Worm (Caenorhabditis elegans) whole organism, L3 larva: Measurements from ENCODE around the gene Y39F10C.1.

Experiments
- R02D3.7 ChIP-seq: fragments of 150-350 bp; optimal IDR thresholded peaks from 2 replicates; lab custom pipeline; 2014; ENCODE audit warnings: missing biosample characterization, missing genetic modification characterization
- ama-1 ChIP-seq: fragments of 150-350 bp; optimal IDR thresholded peaks from 2 replicates; lab custom pipeline; 2018
- ceh-16 ChIP-seq: sonication (generic microtip); optimal IDR thresholded peaks from 2 replicates; lab custom pipeline; 2017; ENCODE audit warnings: missing biosample characterization, missing genetic modification characterization
- ceh-28 ChIP-seq: fragments of 150-350 bp; optimal IDR thresholded peaks from 2 replicates; lab custom pipeline; 2014; ENCODE audit warnings: missing biosample characterization, missing genetic modification reagents, missing genetic modification characterization
- ceh-82 ChIP-seq: fragments of 150-350 bp; optimal IDR thresholded peaks from 2 replicates; lab custom pipeline; 2014; ENCODE audit warnings: missing biosample characterization, missing genetic modification characterization
- ceh-9 ChIP-seq: sonication (generic microtip); optimal IDR thresholded peaks from 2 replicates; lab custom pipeline; 2018; ENCODE audit warnings: missing biosample characterization, missing genetic modification characterization
- egl-27 ChIP-seq: sonication (generic microtip); optimal IDR thresholded peaks from 4 replicates; lab custom pipeline; 2017; ENCODE audit warnings: missing biosample characterization, missing genetic modification reagents, missing genetic modification characterization
- egl-5 ChIP-seq: fragments of 150-350 bp; optimal IDR thresholded peaks from 2 replicates; lab custom pipeline; 2017; ENCODE audit warnings: missing biosample characterization, missing genetic modification reagents, missing genetic modification characterization, inconsistent platforms
- elt-1 ChIP-seq: fragments of 150-350 bp; optimal IDR thresholded peaks from 2 replicates; lab custom pipeline; 2014; ENCODE audit warnings: missing biosample characterization, missing genetic modification characterization
- elt-2 ChIP-seq: sonication (generic microtip); optimal IDR thresholded peaks from 2 replicates; lab custom pipeline; 2016; ENCODE audit warnings: missing genetic modification reagents, mild to moderate bottlenecking, missing genetic modification characterization, missing compliant biosample characterization
- elt-3 ChIP-seq, 3 experiments: fragments of 150-350 bp in 1 of 3; sonication (generic microtip) in 2 of 3; optimal IDR thresholded peaks; 2 replicates in 2 of 3; 4 replicates in 1 of 3; lab custom pipeline; 2014 to 2017; ENCODE audit warnings: missing biosample characterization in 3 of 3, missing genetic modification characterization in 3 of 3
- fkh-2 ChIP-seq: fragments of 150-350 bp; optimal IDR thresholded peaks from 2 replicates; lab custom pipeline; 2014; ENCODE audit warnings: missing biosample characterization, missing genetic modification reagents, missing genetic modification characterization
- fos-1 ChIP-seq: fragments of 150-350 bp; optimal IDR thresholded peaks from 2 replicates; lab custom pipeline; 2014; ENCODE audit warnings: missing biosample characterization, missing genetic modification characterization
- jun-1 ChIP-seq: fragments of 150-350 bp; optimal IDR thresholded peaks from 2 replicates; lab custom pipeline; 2014; ENCODE audit warnings: missing biosample characterization, missing genetic modification reagents, missing genetic modification characterization
- lin-39 ChIP-seq: fragments of 150-350 bp; optimal IDR thresholded peaks from 2 replicates; lab custom pipeline; 2018; ENCODE audit warnings: missing biosample characterization, missing genetic modification reagents, missing genetic modification characterization
- mdl-1 ChIP-seq: fragments of 150-350 bp; optimal IDR thresholded peaks from 2 replicates; lab custom pipeline; 2014; ENCODE audit warnings: missing biosample characterization, missing genetic modification characterization
- mml-1 ChIP-seq: fragments of 150-350 bp; sonication (generic microtip); optimal IDR thresholded peaks from 3 replicates; lab custom pipeline; 2014; ENCODE audit warnings: missing biosample characterization, missing genetic modification characterization
- nfya-1 ChIP-seq: sonication (generic microtip); optimal IDR thresholded peaks from 2 replicates; lab custom pipeline; 2017; ENCODE audit warnings: missing genetic modification characterization, mild to moderate bottlenecking, missing compliant biosample characterization, antibody characterized with exemption, moderate library complexity; ENCODE audit not compliant: insufficient read depth
- nhr-11 ChIP-seq: fragments of 150-350 bp; optimal IDR thresholded peaks from 2 replicates; lab custom pipeline; 2014; ENCODE audit warnings: missing biosample characterization, missing genetic modification characterization
- nhr-12 ChIP-seq: fragments of 150-350 bp; optimal IDR thresholded peaks from 2 replicates; lab custom pipeline; 2014; ENCODE audit warnings: missing biosample characterization, missing genetic modification characterization
- nhr-23 ChIP-seq: fragments of 150-350 bp; optimal IDR thresholded peaks from 2 replicates; lab custom pipeline; 2014; ENCODE audit warnings: missing biosample characterization, missing genetic modification reagents, missing genetic modification characterization
- nhr-25 ChIP-seq: sonication (generic microtip); optimal IDR thresholded peaks from 2 replicates; lab custom pipeline; 2017; ENCODE audit warnings: missing biosample characterization, missing genetic modification characterization
- nhr-43 ChIP-seq: sonication (generic microtip); optimal IDR thresholded peaks from 2 replicates; lab custom pipeline; 2016; ENCODE audit warnings: mild to moderate bottlenecking, missing genetic modification characterization, missing compliant biosample characterization; ENCODE audit not compliant: poor library complexity, severe bottlenecking
- nhr-67 ChIP-seq: fragments of 150-350 bp; optimal IDR thresholded peaks from 2 replicates; lab custom pipeline; 2014; ENCODE audit warnings: missing biosample characterization, missing genetic modification characterization
- nhr-76 ChIP-seq: fragments of 150-350 bp; sonication (generic microtip); optimal IDR thresholded peaks from 5 replicates; lab custom pipeline; 2014; ENCODE audit warnings: missing biosample characterization, missing genetic modification characterization
- pqm-1 ChIP-seq: fragments of 150-350 bp; optimal IDR thresholded peaks from 2 replicates; lab custom pipeline; 2017; ENCODE audit warnings: missing biosample characterization, missing genetic modification characterization, inconsistent platforms
- sea-2 ChIP-seq: fragments of 150-350 bp; sonication (generic microtip); optimal IDR thresholded peaks from 4 replicates; lab custom pipeline; 2014; ENCODE audit warnings: missing biosample characterization, missing genetic modification reagents, missing genetic modification characterization
- tbx-2 ChIP-seq: sonication (generic microtip); optimal IDR thresholded peaks from 2 replicates; lab custom pipeline; 2016; ENCODE audit warnings: mild to moderate bottlenecking, missing genetic modification characterization, missing compliant biosample characterization
- unc-62 ChIP-seq: fragments of 150-350 bp; sonication (generic microtip); optimal IDR thresholded peaks from 4 replicates; lab custom pipeline; 2014; ENCODE audit warnings: missing biosample characterization, missing genetic modification reagents, missing genetic modification characterization
- zag-1 ChIP-seq: fragments of 150-350 bp; optimal IDR thresholded peaks from 2 replicates; lab custom pipeline; 2014; ENCODE audit warnings: missing biosample characterization, missing genetic modification characterization
- ztf-11 ChIP-seq: fragments of 150-350 bp; optimal IDR thresholded peaks from 2 replicates; lab custom pipeline; 2014; ENCODE audit warnings: missing biosample characterization, missing genetic modification characterization
- ztf-4 ChIP-seq: fragments of 150-350 bp; optimal IDR thresholded peaks from 2 replicates; lab custom pipeline; 2014; ENCODE audit warnings: missing biosample characterization, missing genetic modification characterization

The Y39F10C.1 gene

ce11 chrII:684811-685210 lies 9.4 kb downstream of the Y39F10C.1 start, which contains the start of gene T02H6.5:
Gene T02H6.5, plus strand, starts transcription at chrII:685111.
- TF ChIP-seq ceh-82 (tag; lab: Kevin White, UChicago) (no peak), ceh-16 (tag; lab: Kevin White, UChicago) (no peak), zag-1 (tag; lab: Kevin White, UChicago) (no peak), lin-39 (tag; lab: Kevin White, UChicago) (no peak), R02D3.7 (tag; lab: Kevin White, UChicago) (no peak), nhr-67 (tag; lab: Kevin White, UChicago) (no peak), nhr-76 (tag; lab: Kevin White, UChicago) (no peak), jun-1 (tag; lab: Kevin White, UChicago) (no peak), elt-2 (no peak), nhr-11 (tag; lab: Kevin White, UChicago) (no peak), tbx-2 (tag; lab: Kevin White, UChicago) (no peak), fkh-2 (tag; lab: Kevin White, UChicago) (no peak)

ce11 chrII:689749-690148 lies 14.3 kb downstream of the Y39F10C.1 start, which contains the start of gene T02H6.4:
Gene T02H6.4, plus strand, starts transcription at chrII:690049.
- TF ChIP-seq nhr-43 (tag; lab: Kevin White, UChicago): no peak
- no peak for TF ChIP-seq R02D3.7 (tag; lab: Kevin White, UChicago)
- TF ChIP-seq ceh-82 (tag; lab: Kevin White, UChicago): no peak
- no peak for TF ChIP-seq tbx-2 (tag; lab: Kevin White, UChicago)
- no peak for TF ChIP-seq egl-5 (tag; lab: Kevin White, UChicago)

ce11 chrII:691550-691949 lies 16.1 kb downstream of the Y39F10C.1 start, which contains the start of gene T02H6.3:
Gene T02H6.3, plus strand, starts transcription at chrII:691850.
- TF ChIP-seq nhr-12 (tag; lab: Kevin White, UChicago): no peak
- no peak for TF ChIP-seq unc-62 (GFP tag; lab: Kevin White, UChicago)
- TF ChIP-seq nhr-23 (tag; lab: Kevin White, UChicago): no peak
- TF ChIP-seq ztf-11 (tag; lab: Kevin White, UChicago): no peak
- TF ChIP-seq lin-39 (tag; lab: Kevin White, UChicago): no peak
- TF ChIP-seq egl-27: no peak

- TF ChIP-seq mdl-1 (tag; lab: Kevin White, UChicago) (no peak), nhr-25 (tag; lab: Kevin White, UChicago) (no peak), fos-1 (tag; lab: Kevin White, UChicago) (no peak), ztf-4 (tag; lab: Kevin White, UChicago) (no peak), elt-3 (tag; optimal IDR thresholded peaks at IDR 0.05; lab: Kevin White, UChicago) (no peak), tbx-2 (tag; lab: Kevin White, UChicago) (no peak), ceh-16 (tag; lab: Kevin White, UChicago) (no peak), ceh-28 (tag; lab: Kevin White, UChicago) (no peak), egl-27 (no peak), zag-1 (tag; lab: Kevin White, UChicago) (no peak), nhr-11 (tag; lab: Kevin White, UChicago) (no peak), nhr-67 (tag; lab: Kevin White, UChicago) (no peak), elt-1 (no peak), egl-5 (tag; lab: Kevin White, UChicago) (no peak), sea-2 (GFP tag; lab: Kevin White, UChicago) (no peak), nhr-12 (tag; lab: Kevin White, UChicago) (no peak), fkh-2 (tag; lab: Kevin White, UChicago) (no peak), nhr-76 (tag; lab: Kevin White, UChicago) (no peak), ceh-9 (no peak), pqm-1 (tag; lab: Kevin White, UChicago) (no peak)
Observed at ce11 chrII:701025-701370, 25.6 kb downstream of the Y39F10C.1 start, which contains the start of gene T02H6.11. Gene T02H6.11, minus strand, starts transcription at chrII:701125.

ce11 chrII:701371-702139 lies 26.2 kb downstream of the Y39F10C.1 start, which contains the start of gene thoc-1:
Gene thoc-1, plus strand, starts transcription at chrII:702107.
- TF ChIP-seq nhr-12 (tag; lab: Kevin White, UChicago): no peak
- no peak for TF ChIP-seq ztf-11 (tag; lab: Kevin White, UChicago)
- TF ChIP-seq ceh-9: no peak
- TF ChIP-seq pqm-1 (tag; lab: Kevin White, UChicago): no peak
- TF ChIP-seq nhr-25 (tag; lab: Kevin White, UChicago): no peak
- no peak for TF ChIP-seq nhr-23 (tag; lab: Kevin White, UChicago)
- no peak for TF ChIP-seq ama-1 (lab: Kevin White, UChicago)
- no peak for TF ChIP-seq mml-1 (tag; lab: Kevin White, UChicago)
- TF ChIP-seq nfya-1 (tag; lab: Kevin White, UChicago): no peak
- no peak for TF ChIP-seq tbx-2 (tag; lab: Kevin White, UChicago)
